Fruit fly (Drosophila melanogaster) whole organism, embryonic: ENCODE measurements around the gene idc.

Source experiments
- ATbp ChIP-seq: fragments of 200-800 bp; sonication (Bioruptor generic); optimal IDR thresholded peaks from 2 replicates; lab custom pipeline; 2017; ENCODE audit warnings: missing biosample characterization, mild to moderate bottlenecking, missing genetic modification characterization, missing genetic modification reagents
- Atf-2 ChIP-seq: fragments of 200-800 bp; sonication (Bioruptor generic); optimal IDR thresholded peaks from 2 replicates; lab custom pipeline; 2016; ENCODE audit warnings: missing biosample characterization, missing genetic modification characterization
- Atf3 ChIP-seq: fragments of 200-800 bp; sonication (Bioruptor generic); optimal IDR thresholded peaks from 3 replicates; lab custom pipeline; 2016; ENCODE audit warnings: missing biosample characterization, missing genetic modification characterization
- CG10321 ChIP-seq: fragments of 200-800 bp; sonication (Bioruptor generic); IDR thresholded peaks from 2 replicates; pipeline ENCODE4 v1.3.6; 2022; ENCODE audit warnings: missing biosample characterization, missing genetic modification characterization
- CG11504 ChIP-seq: fragments of 200-800 bp; sonication (Bioruptor generic); optimal IDR thresholded peaks from 3 replicates; lab custom pipeline; 2019; ENCODE audit warnings: missing biosample characterization, mild to moderate bottlenecking, missing genetic modification characterization, moderate library complexity
- CG12219 ChIP-seq: fragments of 200-800 bp; sonication (Bioruptor generic); optimal IDR thresholded peaks from 3 replicates; lab custom pipeline; 2018; ENCODE audit warnings: missing biosample characterization, mild to moderate bottlenecking, missing genetic modification characterization
- CG13123 ChIP-seq: fragments of 200-800 bp; sonication (Bioruptor generic); optimal IDR thresholded peaks from 2 replicates; lab custom pipeline; 2016; ENCODE audit warnings: missing biosample characterization, missing genetic modification characterization
- CG14710 ChIP-seq: fragments of 200-800 bp; sonication (Bioruptor generic); optimal IDR thresholded peaks from 3 replicates; lab custom pipeline; 2019; ENCODE audit warnings: missing biosample characterization, mild to moderate bottlenecking, missing genetic modification characterization, moderate library complexity
- CG15269 ChIP-seq: fragments of 200-800 bp; sonication (Bioruptor generic); optimal IDR thresholded peaks from 2 replicates; lab custom pipeline; 2018; ENCODE audit warnings: missing biosample characterization, mild to moderate bottlenecking, missing genetic modification characterization, moderate library complexity
- CG18619 ChIP-seq: fragments of 200-800 bp; sonication (Bioruptor generic); optimal IDR thresholded peaks from 3 replicates; lab custom pipeline; 2017; ENCODE audit warnings: missing biosample characterization, mild to moderate bottlenecking, missing genetic modification characterization
- CG2116 ChIP-seq: fragments of 200-800 bp; sonication (Bioruptor generic); optimal IDR thresholded peaks from 3 replicates; lab custom pipeline; 2018; ENCODE audit warnings: missing biosample characterization, mild to moderate bottlenecking, missing genetic modification characterization
- CG2129 ChIP-seq: fragments of 200-800 bp; sonication (Bioruptor generic); IDR thresholded peaks from 2 replicates; pipeline ENCODE4 v1.3.6; 2022; ENCODE audit warnings: missing biosample characterization, missing genetic modification characterization; ENCODE audit not compliant: partially characterized antibody
- CG30431 ChIP-seq: fragments of 200-800 bp; sonication (Bioruptor generic); optimal IDR thresholded peaks from 2 replicates; lab custom pipeline; 2017; ENCODE audit warnings: missing biosample characterization, missing genetic modification characterization
- CG4360 ChIP-seq: fragments of 200-800 bp; sonication (Bioruptor generic); IDR thresholded peaks from 2 replicates; pipeline ENCODE4 v1.3.6; 2022; ENCODE audit warnings: missing biosample characterization, missing genetic modification characterization
- CG4730 ChIP-seq: fragments of 200-800 bp; sonication (Bioruptor generic); IDR thresholded peaks from 2 replicates; pipeline ENCODE4 v1.3.6; 2022; ENCODE audit warnings: missing biosample characterization, missing genetic modification characterization
- CG4820 ChIP-seq: fragments of 200-800 bp; sonication (Bioruptor generic); optimal IDR thresholded peaks from 3 replicates; lab custom pipeline; 2016; ENCODE audit warnings: missing biosample characterization, missing genetic modification characterization
- CG6175 ChIP-seq: fragments of 200-800 bp; sonication (Bioruptor generic); IDR thresholded peaks from 3 replicates; pipeline ENCODE4 v1.3.6; 2022; ENCODE audit warnings: missing biosample characterization, missing genetic modification characterization
- CG6683 ChIP-seq: fragments of 200-800 bp; sonication (Bioruptor generic); optimal IDR thresholded peaks from 2 replicates; lab custom pipeline; 2017; ENCODE audit warnings: missing biosample characterization, mild to moderate bottlenecking, missing genetic modification characterization, missing genetic modification reagents
- CG7556 ChIP-seq: fragments of 200-800 bp; sonication (Bioruptor generic); optimal IDR thresholded peaks from 2 replicates; lab custom pipeline; 2017; ENCODE audit warnings: missing biosample characterization, mild to moderate bottlenecking, missing genetic modification characterization
- CG8089 ChIP-seq: fragments of 200-800 bp; sonication (Bioruptor generic); optimal IDR thresholded peaks from 3 replicates; lab custom pipeline; 2016; ENCODE audit warnings: missing biosample characterization, missing genetic modification characterization
- CG9609 ChIP-seq: fragments of 200-800 bp; sonication (Bioruptor generic); optimal IDR thresholded peaks from 3 replicates; lab custom pipeline; 2016; ENCODE audit warnings: missing biosample characterization, missing genetic modification characterization
- CTCF ChIP-seq: fragments of 200-800 bp; sonication (Bioruptor generic); optimal IDR thresholded peaks from 2 replicates; lab custom pipeline; 2017; ENCODE audit warnings: missing biosample characterization, mild to moderate bottlenecking, missing genetic modification characterization, moderate library complexity
- Eip74EF ChIP-seq, 2 experiments: fragments of 200-800 bp in 1 of 2; fragments of >200 bp in 1 of 2; sonication (Bioruptor generic) in 1 of 2; optimal IDR thresholded peaks; 2 replicates each; lab custom pipeline; 2017 to 2019; ENCODE audit warnings: missing biosample characterization in 2 of 2, missing genetic modification characterization in 2 of 2, mild to moderate bottlenecking in 1 of 2, moderate library complexity in 1 of 2
- Hmr ChIP-seq: fragments of 200-800 bp; sonication (Bioruptor generic); optimal IDR thresholded peaks from 3 replicates; lab custom pipeline; 2017; ENCODE audit warnings: mild to moderate bottlenecking, missing biosample characterization, missing genetic modification reagents, missing genetic modification characterization
- Lhr ChIP-seq: fragments of 200-800 bp; sonication (Bioruptor generic); optimal IDR thresholded peaks from 3 replicates; lab custom pipeline; 2017; ENCODE audit warnings: mild to moderate bottlenecking, missing biosample characterization, missing genetic modification reagents, missing genetic modification characterization
- Meics ChIP-seq: fragments of 200-800 bp; sonication (Bioruptor generic); optimal IDR thresholded peaks from 2 replicates; lab custom pipeline; 2017; ENCODE audit warnings: missing biosample characterization, mild to moderate bottlenecking, missing genetic modification characterization
- NfI ChIP-seq: fragments of 200-800 bp; sonication (Bioruptor generic); optimal IDR thresholded peaks from 3 replicates; lab custom pipeline; 2018; ENCODE audit warnings: missing biosample characterization, mild to moderate bottlenecking, missing genetic modification characterization, moderate library complexity
- Opbp ChIP-seq: fragments of 200-800 bp; sonication (Bioruptor generic); IDR thresholded peaks from 3 replicates; pipeline ENCODE4 v1.3.6; 2022; ENCODE audit warnings: missing biosample characterization, missing genetic modification characterization; ENCODE audit not compliant: partially characterized antibody
- Side ChIP-seq: fragments of 200-800 bp; sonication (Bioruptor generic); optimal IDR thresholded peaks from 2 replicates; lab custom pipeline; 2016; ENCODE audit warnings: missing biosample characterization, missing genetic modification characterization
- Sox100B ChIP-seq: fragments of 200-800 bp; sonication (Bioruptor generic); optimal IDR thresholded peaks from 3 replicates; lab custom pipeline; 2018; ENCODE audit warnings: missing biosample characterization, mild to moderate bottlenecking, missing genetic modification characterization
- Taf1 ChIP-seq: fragments of 200-800 bp; sonication (Bioruptor generic); IDR thresholded peaks from 2 replicates; pipeline ENCODE4 v1.3.6; 2022; ENCODE audit warnings: missing biosample characterization, missing genetic modification characterization
- Usf ChIP-seq: fragments of 200-800 bp; sonication (Bioruptor generic); optimal IDR thresholded peaks from 2 replicates; lab custom pipeline; 2017; ENCODE audit warnings: missing genotype, missing biosample characterization, missing genetic modification characterization
- ash1 ChIP-seq: fragments of 200-800 bp; sonication (Bioruptor generic); optimal IDR thresholded peaks from 2 replicates; lab custom pipeline; 2018; ENCODE audit warnings: missing biosample characterization, mild to moderate bottlenecking, missing genetic modification characterization
- btn ChIP-seq: fragments of 200-800 bp; sonication (Bioruptor generic); optimal IDR thresholded peaks from 2 replicates; lab custom pipeline; 2016; ENCODE audit warnings: missing biosample characterization, missing genetic modification characterization
- dan ChIP-seq: fragments of 200-800 bp; sonication (Bioruptor generic); IDR thresholded peaks from 2 replicates; pipeline ENCODE4 v1.3.6; 2022; ENCODE audit warnings: missing biosample characterization, missing genetic modification characterization
- disco-r ChIP-seq: fragments of 200-800 bp; sonication (Bioruptor generic); optimal IDR thresholded peaks from 2 replicates; lab custom pipeline; 2016; ENCODE audit warnings: missing biosample characterization, missing genetic modification characterization
- dysf ChIP-seq: fragments of 200-800 bp; sonication (Bioruptor generic); IDR thresholded peaks from 3 replicates; pipeline ENCODE4 v1.3.6; 2022; ENCODE audit warnings: missing biosample characterization, missing genetic modification characterization
- fd102C ChIP-seq: fragments of 200-800 bp; sonication (Bioruptor generic); optimal IDR thresholded peaks from 2 replicates; lab custom pipeline; 2018; ENCODE audit warnings: missing biosample characterization, mild to moderate bottlenecking, missing genetic modification characterization, moderate library complexity
- ftz-f1 ChIP-seq: fragments of 200-800 bp; sonication (Bioruptor generic); optimal IDR thresholded peaks from 2 replicates; lab custom pipeline; 2016; ENCODE audit warnings: missing biosample characterization, missing genetic modification characterization
- grau ChIP-seq: fragments of 200-800 bp; optimal IDR thresholded peaks from 3 replicates; lab custom pipeline; 2019; ENCODE audit warnings: missing biosample characterization, mild to moderate bottlenecking, missing genetic modification characterization, moderate library complexity
- gro ChIP-seq: fragments of 200-800 bp; sonication (Bioruptor generic); optimal IDR thresholded peaks from 2 replicates; lab custom pipeline; 2016; ENCODE audit warnings: missing biosample characterization, missing genetic modification characterization
- jing ChIP-seq: fragments of 200-800 bp; sonication (Bioruptor generic); optimal IDR thresholded peaks from 2 replicates; lab custom pipeline; 2018; ENCODE audit warnings: missing biosample characterization, mild to moderate bottlenecking, missing genetic modification characterization
- knrl ChIP-seq: fragments of 200-800 bp; sonication (Bioruptor generic); IDR thresholded peaks from 3 replicates; pipeline ENCODE4 v1.3.6; 2022; ENCODE audit warnings: missing biosample characterization, missing genetic modification characterization; ENCODE audit not compliant: partially characterized antibody
- lola ChIP-seq, 3 experiments: fragments of >200 bp in 2 of 3; fragments of 200-800 bp in 1 of 3; sonication (Bioruptor generic) in 1 of 3; optimal IDR thresholded peaks; 2 replicates each; lab custom pipeline; 2017 to 2019; ENCODE audit warnings: missing biosample characterization in 3 of 3, missing genetic modification characterization in 3 of 3, mild to moderate bottlenecking in 1 of 3, moderate library complexity in 1 of 3
- maf-S ChIP-seq: fragments of 200-800 bp; sonication (Bioruptor generic); optimal IDR thresholded peaks from 2 replicates; lab custom pipeline; 2016; ENCODE audit warnings: missing biosample characterization, missing genetic modification characterization
- ranshi ChIP-seq: fragments of 200-800 bp; sonication (Bioruptor generic); IDR thresholded peaks from 2 replicates; pipeline ENCODE4 v1.3.6; 2022; ENCODE audit warnings: missing biosample characterization, missing genetic modification characterization
- ssp ChIP-seq: fragments of 200-800 bp; sonication (Bioruptor generic); IDR thresholded peaks from 2 replicates; pipeline ENCODE4 v1.3.6; 2022; ENCODE audit warnings: missing biosample characterization, missing genetic modification characterization
- toy ChIP-seq: fragments of 200-800 bp; sonication (Bioruptor generic); IDR thresholded peaks from 2 replicates; pipeline ENCODE4 v1.3.6; 2022; ENCODE audit warnings: missing biosample characterization, missing genetic modification characterization
- trh ChIP-seq: fragments of 200-800 bp; sonication (Bioruptor generic); optimal IDR thresholded peaks from 2 replicates; lab custom pipeline; 2016; ENCODE audit warnings: missing biosample characterization, missing genetic modification characterization
- wek ChIP-seq: fragments of 200-800 bp; sonication (Bioruptor generic); optimal IDR thresholded peaks from 3 replicates; lab custom pipeline; 2018; ENCODE audit warnings: missing biosample characterization, mild to moderate bottlenecking, missing genetic modification characterization, moderate library complexity

Gene idc

DNA sequence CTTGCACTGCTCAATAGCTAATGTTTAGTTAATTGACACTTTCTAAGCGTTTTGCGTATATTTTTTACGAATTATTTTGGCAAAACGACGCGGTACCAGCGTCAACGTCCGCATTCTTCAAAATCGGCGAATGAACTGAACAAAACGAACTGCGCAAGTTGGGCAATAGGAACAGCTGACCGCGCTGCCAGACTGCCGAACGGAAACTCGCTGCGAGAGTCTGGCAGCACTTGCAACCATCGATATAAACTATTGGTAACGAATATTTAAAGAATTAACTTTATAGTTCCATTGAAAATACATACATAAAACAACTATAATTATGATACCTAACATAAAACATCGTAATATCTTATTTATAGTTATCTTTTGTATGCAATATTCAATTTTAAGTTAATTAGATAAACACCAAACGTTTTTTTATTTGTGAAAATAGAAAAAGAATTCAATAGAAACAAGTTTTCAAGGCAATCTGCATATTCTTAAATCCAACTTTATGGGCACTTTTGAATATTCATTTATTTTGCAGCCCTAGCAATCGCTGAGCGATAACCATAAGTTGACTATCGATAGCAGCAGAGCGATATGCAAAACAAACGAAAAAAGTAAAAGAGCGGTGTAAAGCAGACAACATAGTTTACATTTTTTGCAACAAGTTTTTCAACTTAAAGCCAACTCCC, 23.1 kb upstream of the idc start, which contains the start of the genes Hs6st and MED25 (continued):
- peak; percentile 68 for TF ChIP-seq Opbp
- TF ChIP-seq toy (GFP tag; lab: Robert Waterston, UW): no peak
- TF ChIP-seq ftz-f1: peak; percentile 13
- no peak for TF ChIP-seq ssp (GFP tag; lab: Robert Waterston, UW)
- TF ChIP-seq CG10321 (GFP tag; lab: Robert Waterston, UW): no peak
- TF ChIP-seq CG9609 (GFP tag; lab: Kevin White, UChicago): no peak
- no peak for TF ChIP-seq lola (GFP tag; optimal IDR thresholded peaks at IDR 0.05; lab: Kevin White, UChicago)
- TF ChIP-seq jing (GFP tag; lab: Kevin White, UChicago): no peak
- no peak for TF ChIP-seq Atf3
- peak; percentile 29 for TF ChIP-seq wek
- TF ChIP-seq maf-S: no peak
- no peak for TF ChIP-seq ash1
- peak; percentile 45 for TF ChIP-seq Lhr (GFP tag; lab: Kevin White, UChicago)
- TF ChIP-seq Atf-2 (GFP tag; lab: Kevin White, UChicago): no peak
- peak; percentile 11 for TF ChIP-seq CG7556 (GFP tag; lab: Kevin White, UChicago)
- no peak for TF ChIP-seq disco-r
- peak; percentile 39 for TF ChIP-seq NfI (GFP tag; lab: Kevin White, UChicago)
- no peak for TF ChIP-seq Side (GFP tag; lab: Kevin White, UChicago)
- TF ChIP-seq CG18619 (GFP tag; lab: Kevin White, UChicago): no peak
- peak; percentile 65 for TF ChIP-seq Hmr
- peak; percentile 74 for TF ChIP-seq Meics
- no peak for TF ChIP-seq Sox100B (GFP tag; lab: Kevin White, UChicago)
- TF ChIP-seq CG12219 (GFP tag; lab: Kevin White, UChicago): no peak
- TF ChIP-seq dysf (GFP tag; lab: Robert Waterston, UW): 0 out of 3 replicates have a peak, but pooled peaks have one; percentile 29
- no peak for TF ChIP-seq CG4730 (GFP tag; lab: Robert Waterston, UW)
- TF ChIP-seq gro (GFP tag; lab: Kevin White, UChicago): no peak
- no peak for TF ChIP-seq CG6175 (GFP tag; lab: Robert Waterston, UW)
- no peak for TF ChIP-seq CTCF (GFP tag; lab: Kevin White, UChicago)
- TF ChIP-seq CG11504 (tag; lab: Kevin White, UChicago): peak; percentile 51
- 0 out of 2 replicates have a peak, but pooled peaks have one; percentile 17 for TF ChIP-seq ranshi (GFP tag; lab: Robert Waterston, UW)
- TF ChIP-seq Usf: no peak
- peak; percentile 79 for TF ChIP-seq knrl
- no peak for TF ChIP-seq CG30431 (GFP tag; lab: Kevin White, UChicago)
- no peak for TF ChIP-seq fd102C
- TF ChIP-seq btn (GFP tag; lab: Kevin White, UChicago): no peak
- peak; percentile 44 for TF ChIP-seq CG4820 (GFP tag; lab: Kevin White, UChicago)
- no peak for TF ChIP-seq CG13123 (GFP tag; lab: Kevin White, UChicago)
- no peak for TF ChIP-seq Eip74EF (GFP tag; optimal IDR thresholded peaks at IDR 0.05; lab: Kevin White, UChicago)
- peak; percentile 38 for TF ChIP-seq grau (tag; lab: Kevin White, UChicago)
- no peak for TF ChIP-seq ATbp (GFP tag; lab: Kevin White, UChicago)
- TF ChIP-seq CG2129 (GFP tag; lab: Robert Waterston, UW): peak; percentile 65
- TF ChIP-seq dan (GFP tag; lab: Robert Waterston, UW): no peak
- TF ChIP-seq CG6683 (GFP tag; lab: Kevin White, UChicago): peak; percentile 35
- TF ChIP-seq trh (GFP tag; lab: Kevin White, UChicago): no peak
- TF ChIP-seq CG14710 (tag; lab: Kevin White, UChicago): peak; percentile 88
- TF ChIP-seq CG15269 (tag; lab: Kevin White, UChicago): no peak
- TF ChIP-seq CG8089 (GFP tag; lab: Kevin White, UChicago): no peak
- TF ChIP-seq Taf1 (GFP tag; lab: Robert Waterston, UW): no peak
- peak; percentile 76 for TF ChIP-seq CG2116 (GFP tag; lab: Kevin White, UChicago)
- no peak for TF ChIP-seq CG4360
